Worm (Caenorhabditis elegans) whole organism, young adult: ENCODE data around the gene egl-44.

ENCODE experiments used
- ceh-27 ChIP-seq: fragments of 200-800 bp; sonication (Bioruptor generic); optimal IDR thresholded peaks from 2 replicates; lab custom pipeline; 2018; ENCODE audit warnings: mild to moderate bottlenecking, missing genetic modification characterization, moderate library complexity, missing compliant biosample characterization
- gei-17 ChIP-seq: fragments of 200-800 bp; sonication (Bioruptor generic); optimal IDR thresholded peaks from 2 replicates; lab custom pipeline; 2018; ENCODE audit warnings: mild to moderate bottlenecking, missing genetic modification characterization, missing compliant biosample characterization
- unc-130 ChIP-seq: sonication (generic microtip); optimal IDR thresholded peaks from 2 replicates; lab custom pipeline; 2016; ENCODE audit warnings: missing genetic modification reagents, missing genetic modification characterization, missing compliant biosample characterization
- unc-62 ChIP-seq: fragments of 150-350 bp; optimal IDR thresholded peaks from 2 replicates; lab custom pipeline; 2014; ENCODE audit warnings: missing biosample characterization, missing genetic modification reagents, missing genetic modification characterization

ce11 chrII:5961317-5961716 is 32.7 kb downstream of the egl-44 start, which contains the start of gene B0034.7:
- TF ChIP-seq unc-130 (no peak), gei-17 (GFP tag; lab: Kevin White, UChicago) (no peak), unc-62 (GFP tag; lab: Kevin White, UChicago) (no peak), ceh-27 (no peak)
